Fruit fly (Drosophila melanogaster): Measurements from ENCODE around the gene CG3862.

DNA sequence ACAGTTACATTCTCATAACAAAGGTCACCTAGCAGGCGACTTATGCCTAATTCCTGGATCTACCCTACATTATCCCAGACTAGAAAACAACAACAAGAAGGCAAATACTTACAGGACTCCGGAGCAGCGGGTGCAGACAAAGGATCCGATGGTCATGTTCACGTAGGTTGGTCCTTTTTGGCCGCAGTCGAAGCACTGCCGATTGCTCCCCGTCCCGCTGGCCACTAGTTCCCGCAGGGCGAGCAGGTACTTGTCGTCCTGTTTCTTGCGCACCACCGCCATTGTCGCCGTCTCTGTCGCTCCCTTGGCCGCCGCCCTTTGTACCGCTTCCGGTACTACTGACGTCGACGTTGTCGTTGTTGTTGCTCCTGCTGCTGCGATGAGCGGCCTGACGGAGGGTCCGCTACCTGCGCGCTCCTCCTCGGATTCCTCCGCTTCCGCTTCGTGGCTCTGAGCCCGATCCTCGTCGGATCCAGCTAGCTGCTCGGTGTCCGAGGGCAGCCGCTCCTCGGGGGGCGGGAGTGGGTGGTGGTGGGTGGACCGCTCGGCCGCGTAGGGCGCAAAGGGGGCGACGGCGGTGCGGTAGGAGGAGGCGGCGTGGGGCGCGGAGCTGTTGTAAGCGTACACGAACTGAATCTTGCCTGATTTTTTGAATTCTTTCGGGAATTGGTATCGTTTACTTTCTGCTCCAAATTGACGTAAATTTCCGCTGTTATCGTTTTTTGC is 24.3 kb upstream of the CG3862 start:
- TF ChIP-seq CG8319 (GFP tag; optimal IDR thresholded peaks at IDR 0.05), result no peak
- TF ChIP-seq Hr4 (GFP tag; optimal IDR thresholded peaks at IDR 0.05), result no peak
- no peak for TF ChIP-seq CG10631 (GFP tag; optimal IDR thresholded peaks at IDR 0.05)
- no peak for TF ChIP-seq topi (GFP tag; optimal IDR thresholded peaks at IDR 0.05)
- no peak for TF ChIP-seq CG7368 (GFP tag; optimal IDR thresholded peaks at IDR 0.05)

Data from whole organism, prepupa.